Fruit fly (Drosophila melanogaster): ENCODE measurements around the gene Osi13.

- TF ChIP-seq fd96Ca (GFP tag; IDR thresholded peaks at IDR 0.05): no peak
- TF ChIP-seq EcR (GFP tag; optimal IDR thresholded peaks at IDR 0.05): no peak
- no peak for TF ChIP-seq Snoo (tag; optimal IDR thresholded peaks at IDR 0.05)
- TF ChIP-seq CG12605 (GFP tag; IDR thresholded peaks at IDR 0.05): no peak
- peak; percentile 86 for TF ChIP-seq CG13204 (GFP tag; optimal IDR thresholded peaks at IDR 0.05)
- no peak for TF ChIP-seq Pif1A (GFP tag; optimal IDR thresholded peaks at IDR 0.05)
- TF ChIP-seq CG8159 (tag; optimal IDR thresholded peaks at IDR 0.05): no peak
- no peak for TF ChIP-seq CG8301 (tag; optimal IDR thresholded peaks at IDR 0.05)
- TF ChIP-seq CG17806 (tag; optimal IDR thresholded peaks at IDR 0.05): no peak
- no peak for TF ChIP-seq CG32121 (GFP tag; IDR thresholded peaks at IDR 0.05)
- no peak for TF ChIP-seq Pif1B (GFP tag; optimal IDR thresholded peaks at IDR 0.05)
These were observed 31.7 kb upstream of the Osi13 start, which contains the start of gene Osi9 for dm6 chr3R:6259837-6260236.
